Worm (Caenorhabditis elegans) whole organism, late embryonic: ENCODE results near the gene R12H7.4.

Experiments
- C08G9.2 ChIP-seq: sonication (generic microtip); optimal IDR thresholded peaks from 2 replicates; lab custom pipeline; 2016; ENCODE audit warnings: mild to moderate bottlenecking, missing genetic modification characterization, moderate library complexity, missing compliant biosample characterization
- C38D4.7 ChIP-seq: fragments of 200-800 bp; sonication (Bioruptor generic); optimal IDR thresholded peaks from 2 replicates; lab custom pipeline; 2018; ENCODE audit warnings: mild to moderate bottlenecking, missing genetic modification characterization, moderate library complexity, missing compliant biosample characterization
- F13H6.1 ChIP-seq: sonication (generic microtip); optimal IDR thresholded peaks from 2 replicates; lab custom pipeline; 2016; ENCODE audit warnings: missing genetic modification characterization, missing compliant biosample characterization
- K09A11.1 ChIP-seq: sonication (generic microtip); optimal IDR thresholded peaks from 2 replicates; lab custom pipeline; 2017; ENCODE audit warnings: antibody characterized with exemption, mild to moderate bottlenecking, missing genetic modification characterization, missing compliant biosample characterization; ENCODE audit not compliant: insufficient read depth
- Y22D7AL.16 ChIP-seq: sonication (generic microtip); optimal IDR thresholded peaks from 2 replicates; lab custom pipeline; 2016; ENCODE audit warnings: missing genetic modification characterization, missing compliant biosample characterization
- ahr-1 ChIP-seq: sonication (generic microtip); optimal IDR thresholded peaks from 2 replicates; lab custom pipeline; 2016; ENCODE audit warnings: missing genetic modification characterization, missing compliant biosample characterization
- ama-1 ChIP-seq: fragments of 150-350 bp; optimal IDR thresholded peaks from 2 replicates; lab custom pipeline; 2014
- ceh-14 ChIP-seq: sonication (generic microtip); optimal IDR thresholded peaks from 2 replicates; lab custom pipeline; 2016; ENCODE audit warnings: missing genotype, missing genetic modification characterization, missing compliant biosample characterization
- ceh-18 ChIP-seq: sonication (generic microtip); optimal IDR thresholded peaks from 2 replicates; lab custom pipeline; 2016; ENCODE audit warnings: missing genetic modification characterization, missing compliant biosample characterization
- ceh-19 ChIP-seq: fragments of 200-800 bp; sonication (Bioruptor generic); optimal IDR thresholded peaks from 2 replicates; lab custom pipeline; 2018; ENCODE audit warnings: mild to moderate bottlenecking, missing genetic modification characterization, missing compliant biosample characterization
- ceh-2 ChIP-seq: sonication (generic microtip); optimal IDR thresholded peaks from 2 replicates; lab custom pipeline; 2016; ENCODE audit warnings: missing genotype, missing genetic modification characterization, missing compliant biosample characterization
- ceh-22 ChIP-seq: sonication (generic microtip); optimal IDR thresholded peaks from 2 replicates; lab custom pipeline; 2017; ENCODE audit warnings: missing biosample characterization, missing genetic modification characterization
- ceh-30 ChIP-seq: fragments of 150-350 bp; optimal IDR thresholded peaks from 2 replicates; lab custom pipeline; 2014; ENCODE audit warnings: missing biosample characterization, missing genetic modification characterization
- ceh-31 ChIP-seq: sonication (generic microtip); optimal IDR thresholded peaks from 2 replicates; lab custom pipeline; 2016; ENCODE audit warnings: missing genetic modification characterization, missing compliant biosample characterization
- ceh-9 ChIP-seq: sonication (generic microtip); optimal IDR thresholded peaks from 2 replicates; lab custom pipeline; 2016; ENCODE audit warnings: mild to moderate bottlenecking, missing genetic modification characterization, inconsistent platforms, missing compliant biosample characterization
- dmd-4 ChIP-seq: sonication (generic microtip); optimal IDR thresholded peaks from 2 replicates; lab custom pipeline; 2016; ENCODE audit warnings: borderline replicate concordance, missing genetic modification characterization, missing compliant biosample characterization
- elt-2 ChIP-seq: sonication (generic microtip); optimal IDR thresholded peaks from 2 replicates; lab custom pipeline; 2016; ENCODE audit warnings: missing genetic modification reagents, missing genetic modification characterization, missing compliant biosample characterization
- eyg-1 ChIP-seq: sonication (generic microtip); optimal IDR thresholded peaks from 2 replicates; lab custom pipeline; 2016; ENCODE audit warnings: missing genotype, missing genetic modification characterization, missing compliant biosample characterization
- fax-1 ChIP-seq: sonication (generic microtip); optimal IDR thresholded peaks from 2 replicates; lab custom pipeline; 2016; ENCODE audit warnings: missing genotype, missing genetic modification characterization, missing compliant biosample characterization
- fkh-10 ChIP-seq: fragments of 150-350 bp; optimal IDR thresholded peaks from 2 replicates; lab custom pipeline; 2014; ENCODE audit warnings: missing biosample characterization, missing genetic modification reagents, missing genetic modification characterization
- fkh-6 ChIP-seq: sonication (generic microtip); optimal IDR thresholded peaks from 2 replicates; lab custom pipeline; 2016; ENCODE audit warnings: missing genetic modification characterization, missing compliant biosample characterization
- hlh-13 ChIP-seq: fragments of 200-800 bp; sonication (Bioruptor generic); optimal IDR thresholded peaks from 2 replicates; lab custom pipeline; 2018; ENCODE audit warnings: mild to moderate bottlenecking, missing genetic modification characterization, missing compliant biosample characterization
- hlh-15 ChIP-seq: sonication (generic microtip); optimal IDR thresholded peaks from 2 replicates; lab custom pipeline; 2016; ENCODE audit warnings: missing genetic modification characterization, missing compliant biosample characterization
- hlh-30 ChIP-seq: sonication (generic microtip); optimal IDR thresholded peaks from 2 replicates; lab custom pipeline; 2017; ENCODE audit warnings: antibody characterized with exemption, missing genetic modification characterization, missing compliant biosample characterization; ENCODE audit not compliant: insufficient read depth
- hlh-6 ChIP-seq: sonication (generic microtip); optimal IDR thresholded peaks from 2 replicates; lab custom pipeline; 2016; ENCODE audit warnings: missing genotype, missing genetic modification characterization, missing compliant biosample characterization
- lim-6 ChIP-seq: sonication (generic microtip); optimal IDR thresholded peaks from 2 replicates; lab custom pipeline; 2016; ENCODE audit warnings: missing genetic modification characterization, missing compliant biosample characterization
- lin-11 ChIP-seq: fragments of 200-800 bp; sonication (Bioruptor generic); optimal IDR thresholded peaks from 2 replicates; lab custom pipeline; 2018; ENCODE audit warnings: mild to moderate bottlenecking, missing genetic modification characterization, missing compliant biosample characterization
- mec-3 ChIP-seq: sonication (generic microtip); optimal IDR thresholded peaks from 2 replicates; lab custom pipeline; 2016; ENCODE audit warnings: borderline replicate concordance, missing genetic modification characterization, missing compliant biosample characterization
- nfya-1 ChIP-seq: sonication (generic microtip); optimal IDR thresholded peaks from 2 replicates; lab custom pipeline; 2017; ENCODE audit warnings: missing genetic modification characterization, mild to moderate bottlenecking, missing compliant biosample characterization, antibody characterized with exemption, moderate library complexity
- nhr-11 ChIP-seq: fragments of 150-350 bp; optimal IDR thresholded peaks from 2 replicates; lab custom pipeline; 2014; ENCODE audit warnings: missing biosample characterization, missing genetic modification characterization
- nhr-232 ChIP-seq: sonication (generic microtip); optimal IDR thresholded peaks from 2 replicates; lab custom pipeline; 2016; ENCODE audit warnings: missing genetic modification characterization, missing compliant biosample characterization
- pag-3 ChIP-seq: sonication (generic microtip); optimal IDR thresholded peaks from 2 replicates; lab custom pipeline; 2016; ENCODE audit warnings: missing compliant biosample characterization, missing genetic modification characterization, borderline replicate concordance
- pat-9 ChIP-seq: fragments of 200-800 bp; sonication (Bioruptor generic); optimal IDR thresholded peaks from 2 replicates; lab custom pipeline; 2018; ENCODE audit warnings: mild to moderate bottlenecking, missing genetic modification characterization, moderate library complexity, missing compliant biosample characterization
- pax-1 ChIP-seq: fragments of 150-350 bp; optimal IDR thresholded peaks from 2 replicates; lab custom pipeline; 2014; ENCODE audit warnings: missing biosample characterization, missing genetic modification characterization
- pha-2 ChIP-seq: sonication (generic microtip); optimal IDR thresholded peaks from 2 replicates; lab custom pipeline; 2017; ENCODE audit warnings: mild to moderate bottlenecking, missing genetic modification characterization, missing compliant biosample characterization
- pha-4 ChIP-seq: fragments of 150-350 bp; optimal IDR thresholded peaks from 2 replicates; lab custom pipeline; 2018; ENCODE audit warnings: missing biosample characterization, missing genetic modification reagents, missing genetic modification characterization
- pqm-1 ChIP-seq: sonication (generic microtip); optimal IDR thresholded peaks from 2 replicates; lab custom pipeline; 2016; ENCODE audit warnings: missing genetic modification characterization, missing compliant biosample characterization
- ref-2 ChIP-seq: sonication (generic microtip); optimal IDR thresholded peaks from 2 replicates; lab custom pipeline; 2016; ENCODE audit warnings: missing genetic modification characterization, missing compliant biosample characterization
- sox-2 ChIP-seq: fragments of 200-800 bp; sonication (Bioruptor generic); IDR thresholded peaks from 2 replicates; pipeline ENCODE4 v1.3.6; 2022; ENCODE audit warnings: missing genetic modification reagents, missing genetic modification characterization, missing compliant biosample characterization
- sox-4 ChIP-seq: sonication (generic microtip); optimal IDR thresholded peaks from 2 replicates; lab custom pipeline; 2017; ENCODE audit warnings: mild to moderate bottlenecking, missing genetic modification characterization, inconsistent platforms, missing compliant biosample characterization
- syd-9 ChIP-seq: sonication (generic microtip); optimal IDR thresholded peaks from 2 replicates; lab custom pipeline; 2016; ENCODE audit warnings: mild to moderate bottlenecking, missing genetic modification characterization, moderate library complexity, missing compliant biosample characterization
- tbx-2 ChIP-seq: sonication (generic microtip); optimal IDR thresholded peaks from 2 replicates; lab custom pipeline; 2016; ENCODE audit warnings: missing genetic modification characterization, missing compliant biosample characterization
- ttx-3 ChIP-seq: sonication (generic microtip); optimal IDR thresholded peaks from 2 replicates; lab custom pipeline; 2016; ENCODE audit warnings: missing genetic modification reagents, missing genetic modification characterization, missing compliant biosample characterization
- unc-42 ChIP-seq: sonication (generic microtip); optimal IDR thresholded peaks from 2 replicates; lab custom pipeline; 2016; ENCODE audit warnings: missing genotype, missing genetic modification characterization, missing compliant biosample characterization
- unc-55 ChIP-seq: sonication (generic microtip); optimal IDR thresholded peaks from 2 replicates; lab custom pipeline; 2017; ENCODE audit warnings: missing biosample characterization, missing genetic modification reagents, missing genetic modification characterization
- unc-86 ChIP-seq: sonication (generic microtip); optimal IDR thresholded peaks from 2 replicates; lab custom pipeline; 2016; ENCODE audit warnings: missing genetic modification characterization, missing compliant biosample characterization
- zip-5 ChIP-seq: sonication (generic microtip); optimal IDR thresholded peaks from 2 replicates; lab custom pipeline; 2016; ENCODE audit warnings: missing genetic modification characterization, missing compliant biosample characterization

The R12H7.4 gene

ce11 chrX:13206911-13207310 lies 10.0 kb upstream of the R12H7.4 start:
- TF ChIP-seq ceh-18 (tag; lab: Kevin White, UChicago), result peak; percentile 7
- TF ChIP-seq unc-55 (GFP tag; lab: Kevin White, UChicago), result peak; percentile 3
- TF ChIP-seq pat-9, result no peak

ce11 chrX:13209026-13209425 lies 7.9 kb upstream of the R12H7.4 start:
- TF ChIP-seq zip-5 (tag; lab: Kevin White, UChicago) (no peak), ttx-3 (tag; lab: Kevin White, UChicago) (no peak), sox-4 (no peak), nfya-1 (tag; lab: Kevin White, UChicago) (peak; percentile 22), syd-9 (no peak), mec-3 (tag; lab: Kevin White, UChicago) (no peak), unc-42 (tag; lab: Kevin White, UChicago) (peak; percentile 2)

- TF ChIP-seq sox-2 (GFP tag; lab: Robert Waterston, UW) (no peak), lim-6 (no peak), hlh-15 (tag; lab: Kevin White, UChicago) (no peak), dmd-4 (tag; lab: Kevin White, UChicago) (no peak), ama-1 (lab: Kevin White, UChicago) (no peak), hlh-30 (tag; lab: Kevin White, UChicago) (no peak), fkh-6 (tag; lab: Kevin White, UChicago) (no peak), ahr-1 (tag; lab: Kevin White, UChicago) (no peak), nhr-11 (tag; lab: Kevin White, UChicago) (no peak), elt-2 (tag; lab: Kevin White, UChicago) (no peak), unc-86 (tag; lab: Kevin White, UChicago) (no peak), Y22D7AL.16 (tag; lab: Kevin White, UChicago) (no peak), ref-2 (tag; lab: Kevin White, UChicago) (no peak), unc-42 (tag; lab: Kevin White, UChicago) (peak; percentile 78), F13H6.1 (tag; lab: Kevin White, UChicago) (no peak), pat-9 (no peak), ceh-31 (peak; percentile 60), ceh-9 (tag; lab: Kevin White, UChicago) (no peak), pax-1 (no peak), ceh-22 (tag; lab: Kevin White, UChicago) (no peak), ceh-30 (tag; lab: Kevin White, UChicago) (no peak), K09A11.1 (tag; lab: Kevin White, UChicago) (no peak), ceh-18 (tag; lab: Kevin White, UChicago) (peak; percentile 67), pha-2 (no peak), fax-1 (no peak), pqm-1 (tag; lab: Kevin White, UChicago) (no peak), ceh-19 (no peak), C08G9.2 (tag; lab: Kevin White, UChicago) (no peak), ceh-2 (no peak), pha-4 (no peak), C38D4.7 (no peak), lin-11 (tag; lab: Kevin White, UChicago) (no peak), fkh-10 (GFP tag; lab: Kevin White, UChicago) (no peak), eyg-1 (tag; lab: Kevin White, UChicago) (no peak), zip-5 (tag; lab: Kevin White, UChicago) (no peak), nfya-1 (tag; lab: Kevin White, UChicago) (no peak), hlh-6 (tag; lab: Kevin White, UChicago) (no peak), hlh-13 (GFP tag; lab: Kevin White, UChicago) (no peak), nhr-232 (tag; lab: Kevin White, UChicago) (no peak), pag-3 (tag; lab: Kevin White, UChicago) (no peak), syd-9 (no peak), mec-3 (tag; lab: Kevin White, UChicago) (no peak), ceh-14 (tag; lab: Kevin White, UChicago) (peak; percentile 27), ttx-3 (tag; lab: Kevin White, UChicago) (no peak), tbx-2 (tag; lab: Kevin White, UChicago) (peak; percentile 42)
Observed at ce11 chrX:13210478-13210877, 6.4 kb upstream of the R12H7.4 start.
